Fruit fly (Drosophila melanogaster) whole organism, embryonic: ENCODE results near the gene CG13297.

Source experiments
- Adf1 ChIP-seq: fragments of 200-800 bp; sonication (Bioruptor generic); IDR thresholded peaks from 2 replicates; pipeline ENCODE4 v1.3.6; 2022; ENCODE audit warnings: missing biosample characterization, missing genetic modification characterization
- Bgb ChIP-seq: fragments of 200-800 bp; sonication (Bioruptor generic); IDR thresholded peaks from 2 replicates; pipeline ENCODE4 v1.3.6; 2022; ENCODE audit warnings: missing biosample characterization, missing genetic modification characterization; ENCODE audit not compliant: partially characterized antibody
- Blimp-1 ChIP-seq: fragments of 200-800 bp; sonication (Bioruptor generic); optimal IDR thresholded peaks from 3 replicates; lab custom pipeline; 2018; ENCODE audit warnings: missing biosample characterization, missing genetic modification characterization, mild to moderate bottlenecking, moderate library complexity, missing genetic modification reagents
- CG10267 ChIP-seq: fragments of 200-800 bp; sonication (Bioruptor generic); optimal IDR thresholded peaks from 2 replicates; lab custom pipeline; 2018; ENCODE audit warnings: missing biosample characterization, mild to moderate bottlenecking, missing genetic modification characterization, moderate library complexity
- CG10321 ChIP-seq: fragments of 200-800 bp; sonication (Bioruptor generic); IDR thresholded peaks from 2 replicates; pipeline ENCODE4 v1.3.6; 2022; ENCODE audit warnings: missing biosample characterization, missing genetic modification characterization
- CG10366 ChIP-seq: fragments of 200-800 bp; sonication (Bioruptor generic); IDR thresholded peaks from 2 replicates; pipeline ENCODE4 v1.3.6; 2022; ENCODE audit warnings: missing biosample characterization, missing genetic modification characterization
- CG12391 ChIP-seq: fragments of 200-800 bp; sonication (Bioruptor generic); optimal IDR thresholded peaks from 3 replicates; lab custom pipeline; 2018; ENCODE audit warnings: missing biosample characterization, mild to moderate bottlenecking, missing genetic modification characterization, moderate library complexity
- CG13287 ChIP-seq: fragments of 200-800 bp; sonication (Bioruptor generic); IDR thresholded peaks from 2 replicates; pipeline ENCODE4 v1.3.6; 2022; ENCODE audit warnings: missing biosample characterization, missing genetic modification characterization; ENCODE audit not compliant: partially characterized antibody
- CG16863 ChIP-seq: fragments of 200-800 bp; sonication (Bioruptor generic); optimal IDR thresholded peaks from 3 replicates; lab custom pipeline; 2016; ENCODE audit warnings: missing biosample characterization, missing genetic modification characterization
- CG1832 ChIP-seq: fragments of 200-800 bp; sonication (Bioruptor generic); optimal IDR thresholded peaks from 2 replicates; lab custom pipeline; 2017; ENCODE audit warnings: missing biosample characterization, mild to moderate bottlenecking, missing genetic modification characterization, inconsistent platforms
- CG32767 ChIP-seq: fragments of 200-800 bp; sonication (Bioruptor generic); IDR thresholded peaks from 2 replicates; pipeline ENCODE4 v1.3.6; 2022; ENCODE audit warnings: missing biosample characterization, missing genetic modification characterization
- CG4617 ChIP-seq: fragments of 200-800 bp; sonication (Bioruptor generic); optimal IDR thresholded peaks from 3 replicates; lab custom pipeline; 2016; ENCODE audit warnings: missing biosample characterization, missing genetic modification characterization, borderline replicate concordance
- CG5953 ChIP-seq: fragments of 200-800 bp; sonication (Bioruptor generic); IDR thresholded peaks from 2 replicates; pipeline ENCODE4 v1.3.6; 2022; ENCODE audit warnings: missing biosample characterization, missing genetic modification characterization
- CG6765 ChIP-seq: fragments of 200-800 bp; sonication (Bioruptor generic); optimal IDR thresholded peaks from 3 replicates; lab custom pipeline; 2017; ENCODE audit warnings: missing biosample characterization, mild to moderate bottlenecking, missing genetic modification characterization
- CG7271 ChIP-seq: fragments of 200-800 bp; sonication (Bioruptor generic); optimal IDR thresholded peaks from 2 replicates; lab custom pipeline; 2018; ENCODE audit warnings: missing biosample characterization, mild to moderate bottlenecking, missing genetic modification characterization, moderate library complexity
- CG7357 ChIP-seq: fragments of 200-800 bp; sonication (Bioruptor generic); IDR thresholded peaks from 3 replicates; pipeline ENCODE4 v1.3.6; 2022; ENCODE audit warnings: missing biosample characterization, missing genetic modification characterization
- CG7372 ChIP-seq: fragments of 200-800 bp; sonication (Bioruptor generic); IDR thresholded peaks from 2 replicates; pipeline ENCODE4 v1.3.6; 2022; ENCODE audit warnings: missing biosample characterization, missing genetic modification characterization
- CG7839 ChIP-seq: fragments of 200-800 bp; sonication (Bioruptor generic); optimal IDR thresholded peaks from 3 replicates; lab custom pipeline; 2018; ENCODE audit warnings: missing biosample characterization, mild to moderate bottlenecking, missing genetic modification characterization, moderate library complexity
- CG7963 ChIP-seq: fragments of 200-800 bp; sonication (Bioruptor generic); IDR thresholded peaks from 3 replicates; pipeline ENCODE4 v1.3.6; 2022; ENCODE audit warnings: missing biosample characterization, missing genetic modification characterization; ENCODE audit not compliant: partially characterized antibody
- D19A ChIP-seq: fragments of 200-800 bp; optimal IDR thresholded peaks from 3 replicates; lab custom pipeline; 2019; ENCODE audit warnings: missing biosample characterization, mild to moderate bottlenecking, missing genetic modification characterization, moderate library complexity
- Doc2 ChIP-seq: fragments of 200-800 bp; sonication (Bioruptor generic); IDR thresholded peaks from 2 replicates; pipeline ENCODE4 v1.3.6; 2022; ENCODE audit warnings: missing biosample characterization, missing genetic modification characterization
- Ets65A ChIP-seq: fragments of 200-800 bp; sonication (Bioruptor generic); peaks from one replicate; lab custom pipeline; 2016; ENCODE audit warnings: missing biosample characterization, missing genetic modification characterization
- Fer1 ChIP-seq: fragments of 200-800 bp; sonication (Bioruptor generic); optimal IDR thresholded peaks from 2 replicates; lab custom pipeline; 2017; ENCODE audit warnings: missing biosample characterization, mild to moderate bottlenecking, missing genetic modification characterization
- HLHmδ ChIP-seq: fragments of 200-800 bp; sonication (Bioruptor generic); optimal IDR thresholded peaks from 2 replicates; lab custom pipeline; 2018; ENCODE audit warnings: missing biosample characterization, mild to moderate bottlenecking, missing genetic modification characterization, moderate library complexity
- Hey ChIP-seq: fragments of 200-800 bp; sonication (Bioruptor generic); optimal IDR thresholded peaks from 3 replicates; lab custom pipeline; 2018; ENCODE audit warnings: missing biosample characterization, mild to moderate bottlenecking, missing genetic modification characterization
- Hr51 ChIP-seq, 2 experiments: fragments of 200-800 bp; sonication (Bioruptor generic); optimal IDR thresholded peaks; 2 replicates in 1 of 2; 3 replicates in 1 of 2; lab custom pipeline; 2016 to 2018; ENCODE audit warnings: missing biosample characterization in 2 of 2, missing genetic modification characterization in 2 of 2, mild to moderate bottlenecking in 1 of 2, moderate library complexity in 1 of 2
- Med ChIP-seq: fragments of 200-800 bp; sonication (Bioruptor generic); peaks from one replicate; lab custom pipeline; 2016; ENCODE audit warnings: missing biosample characterization, missing genetic modification characterization, mild to moderate bottlenecking, inconsistent platforms, moderate library complexity
- Nf-YB ChIP-seq: fragments of 200-800 bp; sonication (Bioruptor generic); optimal IDR thresholded peaks from 3 replicates; lab custom pipeline; 2019; ENCODE audit warnings: missing biosample characterization, mild to moderate bottlenecking, missing genetic modification characterization, moderate library complexity
- Nf-YC ChIP-seq: fragments of 200-800 bp; optimal IDR thresholded peaks from 3 replicates; lab custom pipeline; 2019; ENCODE audit warnings: missing biosample characterization, mild to moderate bottlenecking, missing genetic modification characterization, moderate library complexity
- Oli ChIP-seq: fragments of 200-800 bp; sonication (Bioruptor generic); optimal IDR thresholded peaks from 2 replicates; lab custom pipeline; 2018; ENCODE audit warnings: missing biosample characterization, mild to moderate bottlenecking, missing genetic modification characterization, moderate library complexity
- Ptx1 ChIP-seq: fragments of 200-800 bp; sonication (Bioruptor generic); IDR thresholded peaks from 2 replicates; pipeline ENCODE4 v1.3.6; 2022; ENCODE audit warnings: missing biosample characterization, missing genetic modification characterization
- ase ChIP-seq: fragments of 200-800 bp; sonication (Bioruptor generic); IDR thresholded peaks from 3 replicates; pipeline ENCODE4 v1.3.6; 2022; ENCODE audit warnings: missing biosample characterization, missing genetic modification characterization
- chn ChIP-seq: fragments of 200-800 bp; sonication (Bioruptor generic); optimal IDR thresholded peaks from 2 replicates; lab custom pipeline; 2016; ENCODE audit warnings: missing biosample characterization, missing genetic modification characterization
- gcm ChIP-seq: fragments of 200-800 bp; sonication (Bioruptor generic); optimal IDR thresholded peaks from 2 replicates; lab custom pipeline; 2019; ENCODE audit warnings: missing biosample characterization, mild to moderate bottlenecking, missing genetic modification characterization, moderate library complexity
- lola ChIP-seq, 3 experiments: fragments of >200 bp in 2 of 3; fragments of 200-800 bp in 1 of 3; sonication (Bioruptor generic) in 1 of 3; optimal IDR thresholded peaks; 2 replicates each; lab custom pipeline; 2017 to 2019; ENCODE audit warnings: missing biosample characterization in 3 of 3, missing genetic modification characterization in 3 of 3, mild to moderate bottlenecking in 1 of 3, moderate library complexity in 1 of 3
- phol ChIP-seq: fragments of 200-800 bp; sonication (Bioruptor generic); optimal IDR thresholded peaks from 3 replicates; lab custom pipeline; 2018; ENCODE audit warnings: missing biosample characterization, mild to moderate bottlenecking, missing genetic modification characterization, moderate library complexity
- pita ChIP-seq: fragments of 200-800 bp; sonication (Bioruptor generic); optimal IDR thresholded peaks from 2 replicates; lab custom pipeline; 2017; ENCODE audit warnings: missing biosample characterization, mild to moderate bottlenecking, missing genetic modification characterization
- pros ChIP-seq: fragments of 200-800 bp; sonication (Bioruptor generic); optimal IDR thresholded peaks from 3 replicates; lab custom pipeline; 2019; ENCODE audit warnings: missing biosample characterization, mild to moderate bottlenecking, missing genetic modification characterization, moderate library complexity
- sens ChIP-seq: fragments of 200-800 bp; sonication (Bioruptor generic); peaks from one replicate; lab custom pipeline; 2016; ENCODE audit warnings: missing biosample characterization, missing genetic modification characterization
- seq ChIP-seq: fragments of 200-800 bp; sonication (Bioruptor generic); IDR thresholded peaks from 2 replicates; pipeline ENCODE4 v1.3.6; 2022; ENCODE audit warnings: missing biosample characterization, missing genetic modification characterization
- sr ChIP-seq: fragments of 200-800 bp; sonication (Bioruptor generic); IDR thresholded peaks from 3 replicates; pipeline ENCODE4 v1.3.6; 2022; ENCODE audit warnings: missing biosample characterization, missing genetic modification characterization
- ssp ChIP-seq: fragments of 200-800 bp; sonication (Bioruptor generic); IDR thresholded peaks from 2 replicates; pipeline ENCODE4 v1.3.6; 2022; ENCODE audit warnings: missing biosample characterization, missing genetic modification characterization
- tap ChIP-seq: fragments of 200-800 bp; optimal IDR thresholded peaks from 3 replicates; lab custom pipeline; 2019; ENCODE audit warnings: missing biosample characterization, mild to moderate bottlenecking, missing genetic modification characterization, moderate library complexity
- trem ChIP-seq: fragments of 200-800 bp; optimal IDR thresholded peaks from 3 replicates; lab custom pipeline; 2019; ENCODE audit warnings: missing biosample characterization, mild to moderate bottlenecking, missing genetic modification characterization, moderate library complexity

CG13297 gene

DNA sequence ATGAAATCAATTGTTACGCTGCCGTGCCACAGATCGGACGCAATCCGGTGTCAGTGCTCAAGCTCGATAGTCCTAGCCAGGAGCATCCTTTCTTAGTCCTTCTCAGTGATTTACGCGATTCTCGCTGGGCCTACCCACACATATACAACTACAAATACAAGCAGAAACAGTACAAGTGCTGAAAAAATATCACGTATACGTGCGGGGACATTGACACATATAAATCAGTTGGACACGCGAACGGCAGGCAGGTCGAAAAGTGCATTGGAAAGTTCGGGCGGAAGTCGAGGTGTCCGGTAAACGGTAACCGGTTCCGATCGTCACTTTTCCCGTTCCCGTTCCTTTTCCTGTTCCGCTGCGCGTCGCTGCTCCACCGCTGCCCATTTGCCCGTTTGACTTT is 45.7 kb downstream of the CG13297 start:
- TF ChIP-seq Ets65A (GFP tag; lab: Kevin White, UChicago) (peak; percentile 92), CG7372 (GFP tag; lab: Robert Waterston, UW) (0 out of 2 replicates have a peak, but pooled peaks have one; percentile 30), CG13287 (GFP tag; lab: Robert Waterston, UW) (no peak), Bgb (GFP tag; lab: Robert Waterston, UW) (no peak)
- TF ChIP-seq, all 482 proteins: peak for 2

DNA sequence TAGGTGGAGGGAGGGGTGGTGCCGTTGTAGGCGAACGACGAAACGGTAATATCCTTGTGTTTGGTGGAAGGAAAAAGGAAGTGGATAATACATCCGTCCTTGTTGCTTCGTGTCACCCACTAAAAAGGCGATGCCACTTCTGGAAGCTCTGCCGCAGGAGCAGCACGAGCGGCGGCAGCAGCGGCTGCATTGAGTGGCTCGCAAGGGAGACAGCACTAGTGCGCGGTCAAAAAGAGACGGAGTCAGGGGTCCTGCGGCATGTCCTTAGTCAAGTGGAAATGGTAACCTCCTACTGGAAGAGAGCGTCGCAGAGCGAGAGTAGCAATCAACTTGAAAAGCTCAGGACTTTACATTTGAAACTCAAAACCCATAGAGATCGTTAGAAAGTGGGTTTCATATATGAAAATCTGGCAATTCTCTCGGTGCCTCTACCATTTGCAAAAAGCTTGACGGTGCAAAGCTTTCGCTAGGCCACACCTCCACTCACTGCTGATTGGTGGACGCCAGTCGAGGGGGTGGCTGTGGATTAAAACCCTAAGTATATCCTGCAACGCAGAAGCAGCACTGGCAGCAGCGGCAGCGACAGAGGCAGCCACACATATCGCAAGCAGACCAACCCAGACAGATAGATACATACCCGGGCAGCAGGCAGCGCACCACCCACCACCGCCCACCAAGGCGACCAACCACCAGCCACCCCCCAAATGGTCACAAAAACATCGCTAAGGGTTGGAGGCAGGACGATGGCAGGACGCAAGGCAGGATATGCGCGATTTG is 46.3 kb downstream of the CG13297 start:
- TF ChIP-seq Fer1 (GFP tag; lab: Kevin White, UChicago) (no peak), Adf1 (GFP tag; lab: Robert Waterston, UW) (peak; percentile 64), CG10321 (GFP tag; lab: Robert Waterston, UW) (peak; percentile 43; the same call in 1 of the 2 replicates), phol (tag; lab: Kevin White, UChicago) (no peak), CG10366 (GFP tag; lab: Robert Waterston, UW) (no peak), gcm (no peak), CG16863 (no peak), CG7357 (GFP tag; lab: Robert Waterston, UW) (no peak), Hr51 (GFP tag; optimal IDR thresholded peaks at IDR 0.05; lab: Kevin White, UChicago) (no peak), Ets65A (GFP tag; lab: Kevin White, UChicago) (peak; percentile 87), CG6765 (GFP tag; lab: Kevin White, UChicago) (no peak), HLHmδ (GFP tag; lab: Kevin White, UChicago) (no peak), Nf-YB (GFP tag; lab: Kevin White, UChicago) (peak; percentile 95), CG1832 (GFP tag; lab: Kevin White, UChicago) (peak; percentile 49), ase (GFP tag; lab: Robert Waterston, UW) (no peak), ssp (GFP tag; lab: Robert Waterston, UW) (no peak), CG7271 (tag; lab: Kevin White, UChicago) (no peak), seq (GFP tag; lab: Robert Waterston, UW) (peak; percentile 65; the same call in 1 of the 2 replicates), chn (GFP tag; lab: Kevin White, UChicago) (no peak), CG5953 (GFP tag; lab: Robert Waterston, UW) (no peak), CG7963 (no peak), Oli (no peak), Doc2 (GFP tag; lab: Robert Waterston, UW) (no peak), sr (GFP tag; lab: Robert Waterston, UW) (no peak), CG32767 (GFP tag; lab: Robert Waterston, UW) (peak; percentile 40; the same call in 1 of the 2 replicates), Nf-YC (tag; lab: Kevin White, UChicago) (peak; percentile 96)

DNA sequence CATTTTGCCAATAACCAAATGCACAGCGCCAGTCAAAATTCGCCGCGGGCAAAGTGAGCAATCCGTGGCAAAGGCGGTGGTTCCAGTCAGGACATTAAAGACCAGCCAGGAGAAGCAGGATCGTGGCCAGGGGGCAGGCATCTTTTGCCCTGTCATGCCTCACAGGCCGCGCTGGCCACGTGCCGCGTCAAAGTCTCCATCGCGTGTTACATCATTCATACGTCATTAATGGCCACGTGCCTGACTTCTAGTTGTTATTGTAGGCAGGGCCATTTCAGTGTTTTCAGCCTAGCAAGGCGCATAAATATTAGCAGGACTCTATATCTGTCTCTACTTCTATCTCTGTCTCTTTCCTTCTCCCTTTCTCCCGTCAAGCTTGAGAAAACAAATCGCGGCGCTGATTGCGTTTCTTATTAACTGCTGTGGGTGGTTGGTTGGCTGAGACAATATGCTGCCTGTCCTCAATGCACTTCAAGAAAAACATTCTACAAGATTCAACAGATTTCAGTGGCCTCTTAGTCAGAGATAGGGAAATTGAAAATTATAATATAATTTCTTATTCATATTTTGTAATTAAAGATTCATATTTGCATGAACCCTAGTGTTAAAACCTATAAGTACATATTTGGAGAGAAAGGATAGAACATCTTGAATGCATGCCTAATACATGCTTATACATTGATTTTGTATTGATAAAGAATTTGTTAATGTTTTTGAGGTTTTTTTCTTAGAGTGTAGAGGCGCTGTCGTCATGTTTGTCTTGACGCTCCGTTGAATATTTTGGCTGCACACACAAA is 48.7 kb downstream of the CG13297 start:
- TF ChIP-seq lola (GFP tag; optimal IDR thresholded peaks at IDR 0.05; lab: Kevin White, UChicago) (peak in 1 of 3 experiments; percentile 45), pros (peak; percentile 48), CG12391 (tag; lab: Kevin White, UChicago) (peak; percentile 38), Med (GFP tag; lab: Kevin White, UChicago) (peak; percentile 37), Blimp-1 (GFP tag; lab: Kevin White, UChicago) (peak; percentile 47), CG7839 (peak; percentile 19), D19A (peak; percentile 45), CG4617 (GFP tag; lab: Kevin White, UChicago) (no peak), sens (GFP tag; lab: Kevin White, UChicago) (peak; percentile 6), Hey (tag; lab: Kevin White, UChicago) (peak; percentile 100), tap (tag; lab: Kevin White, UChicago) (peak; percentile 19), Ptx1 (no peak), CG10267 (tag; lab: Kevin White, UChicago) (peak; percentile 21), trem (peak; percentile 11), pita (no peak), Nf-YC (tag; lab: Kevin White, UChicago) (peak; percentile 20)
